Fruit fly (Drosophila melanogaster): ENCODE data around the gene lcs.
A peak's percentile ranks its signal among the peaks of the same experiment; 100 is the strongest.

DNA sequence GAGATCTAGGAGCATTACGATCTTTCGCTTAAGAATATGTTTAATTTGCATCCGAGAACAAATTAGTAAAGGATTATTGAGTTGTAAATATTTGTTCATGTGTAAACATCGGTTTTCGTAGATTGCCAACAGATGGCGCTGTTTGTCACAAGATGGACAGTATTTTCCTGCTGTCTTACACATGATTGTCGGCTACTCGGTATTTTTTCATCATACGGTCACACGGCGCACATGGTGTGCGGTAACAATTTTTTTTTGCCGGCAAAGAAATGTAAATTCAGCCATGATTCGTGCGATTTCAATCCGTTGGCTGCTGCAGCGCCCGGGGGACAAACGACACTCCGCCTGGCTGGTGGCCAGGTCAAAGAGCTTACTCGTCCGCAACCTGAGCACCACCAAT is 34.2 kb downstream of the lcs start, which contains the start of the genes bbx and waw:
- peak; percentile 26 for TF ChIP-seq CG17829 (tag; optimal IDR thresholded peaks at IDR 0.05)
- no peak; the same call in 1 of the 2 replicates for TF ChIP-seq ara (GFP tag; IDR thresholded peaks at IDR 0.05)
- peak; percentile 6 for TF ChIP-seq CG18764 (GFP tag; optimal IDR thresholded peaks at IDR 0.05)
- TF ChIP-seq Dfd (GFP tag; optimal IDR thresholded peaks at IDR 0.05): no peak
- no peak for TF ChIP-seq Hand (GFP tag; optimal IDR thresholded peaks at IDR 0.05)
- TF ChIP-seq CG6791 (GFP tag; IDR thresholded peaks at IDR 0.05; ENCODE audit: partially characterized antibody): no peak
- no peak for TF ChIP-seq CG15479 (GFP tag; optimal IDR thresholded peaks at IDR 0.05)
